Fruit fly (Drosophila melanogaster) whole organism, adult: ENCODE measurements around the gene rush.

Source experiments
- CG11617 ChIP-seq: fragments of 200-800 bp; sonication (Bioruptor generic); optimal IDR thresholded peaks from 2 replicates; lab custom pipeline; 2017; ENCODE audit warnings: mild to moderate bottlenecking, missing biosample characterization, missing genetic modification reagents, missing genetic modification characterization
- CG12768 ChIP-seq: fragments of 200-800 bp; sonication (Bioruptor generic); optimal IDR thresholded peaks from 2 replicates; lab custom pipeline; 2017; ENCODE audit warnings: missing biosample characterization, missing genetic modification characterization, mild to moderate bottlenecking, moderate library complexity, missing genetic modification reagents
- CG14711 ChIP-seq: fragments of 200-800 bp; sonication (Bioruptor generic); optimal IDR thresholded peaks from 2 replicates; lab custom pipeline; 2018; ENCODE audit warnings: missing biosample characterization, mild to moderate bottlenecking, missing genetic modification characterization, moderate library complexity
- CG1620 ChIP-seq: fragments of 200-800 bp; sonication (Bioruptor generic); optimal IDR thresholded peaks from 2 replicates; lab custom pipeline; 2016; ENCODE audit warnings: missing biosample characterization, missing genetic modification characterization
- CG33017 ChIP-seq: fragments of 200-800 bp; sonication (Bioruptor generic); optimal IDR thresholded peaks from 2 replicates; lab custom pipeline; 2018; ENCODE audit warnings: missing biosample characterization, mild to moderate bottlenecking, missing genetic modification characterization, moderate library complexity
- CG5204 ChIP-seq: fragments of 200-800 bp; sonication (Bioruptor generic); optimal IDR thresholded peaks from 2 replicates; lab custom pipeline; 2016; ENCODE audit warnings: missing biosample characterization, missing genetic modification characterization
- CG7045 ChIP-seq: fragments of 200-800 bp; sonication (Bioruptor generic); optimal IDR thresholded peaks from 2 replicates; lab custom pipeline; 2017; ENCODE audit warnings: missing biosample characterization, mild to moderate bottlenecking, missing genetic modification characterization
- CG7101 ChIP-seq: fragments of 200-800 bp; sonication (Bioruptor generic); optimal IDR thresholded peaks from 2 replicates; lab custom pipeline; 2018; ENCODE audit warnings: missing biosample characterization, mild to moderate bottlenecking, missing genetic modification characterization, moderate library complexity
- Clk ChIP-seq: fragments of 200-800 bp; sonication (Bioruptor generic); optimal IDR thresholded peaks from 2 replicates; lab custom pipeline; 2017; ENCODE audit warnings: missing biosample characterization, missing genetic modification characterization
- Crg-1 ChIP-seq: fragments of 200-800 bp; sonication (Bioruptor generic); optimal IDR thresholded peaks from 2 replicates; lab custom pipeline; 2016; ENCODE audit warnings: missing biosample characterization, missing genetic modification characterization
- Hr96 ChIP-seq: fragments of 200-800 bp; sonication (Bioruptor generic); optimal IDR thresholded peaks from 2 replicates; lab custom pipeline; 2016; ENCODE audit warnings: missing biosample characterization, missing genetic modification characterization
- Mnt ChIP-seq: fragments of 200-800 bp; sonication (Bioruptor generic); optimal IDR thresholded peaks from 2 replicates; lab custom pipeline; 2016; ENCODE audit warnings: missing biosample characterization, mild to moderate bottlenecking, missing genetic modification characterization
- bab1 ChIP-seq: fragments of 200-800 bp; sonication (Bioruptor generic); optimal IDR thresholded peaks from 3 replicates; lab custom pipeline; 2019; ENCODE audit warnings: missing biosample characterization, mild to moderate bottlenecking, missing genetic modification characterization, moderate library complexity
- cic ChIP-seq: fragments of 200-800 bp; sonication (Bioruptor generic); optimal IDR thresholded peaks from 2 replicates; lab custom pipeline; 2017; ENCODE audit warnings: missing biosample characterization, mild to moderate bottlenecking, missing genetic modification characterization, moderate library complexity
- cnc ChIP-seq, 2 experiments: fragments of >200 bp; optimal IDR thresholded peaks; 2 replicates each; lab custom pipeline; 2017
- kay ChIP-seq: fragments of 200-800 bp; sonication (Bioruptor generic); peaks from one replicate; lab custom pipeline; 2016; ENCODE audit warnings: missing biosample characterization, missing genetic modification characterization, borderline replicate concordance
- ovo ChIP-seq: fragments of 200-800 bp; sonication (Bioruptor generic); optimal IDR thresholded peaks from 2 replicates; lab custom pipeline; 2016; ENCODE audit warnings: missing biosample characterization, missing genetic modification characterization
- pad ChIP-seq: fragments of 200-800 bp; sonication (Bioruptor generic); optimal IDR thresholded peaks from 3 replicates; lab custom pipeline; 2017; ENCODE audit warnings: missing biosample characterization, missing genetic modification characterization, mild to moderate bottlenecking, moderate library complexity, missing genetic modification reagents
- tj ChIP-seq: fragments of 200-800 bp; sonication (Bioruptor generic); optimal IDR thresholded peaks from 3 replicates; lab custom pipeline; 2017; ENCODE audit warnings: missing biosample characterization, mild to moderate bottlenecking, missing genetic modification characterization, moderate library complexity
- toe ChIP-seq: fragments of 200-800 bp; sonication (Bioruptor generic); optimal IDR thresholded peaks from 2 replicates; lab custom pipeline; 2016; ENCODE audit warnings: missing biosample characterization, missing genetic modification characterization

rush gene

dm6 chrX:1476436-1476835 lies 1.9 kb upstream of the rush start:
- TF ChIP-seq bab1 (GFP tag; lab: Kevin White, UChicago) = no peak
- no peak for TF ChIP-seq CG12768 (GFP tag; lab: Kevin White, UChicago)

dm6 chrX:1476848-1477247 lies 1.5 kb upstream of the rush start, which contains the start of the genes Rab27 and mei-38:
TSS of gene Rab27 (minus strand) at chrX:1476974.
TSS of gene mei-38 (plus strand) at chrX:1477063.
- TF ChIP-seq CG1620 (GFP tag; lab: Kevin White, UChicago) (peak; percentile 76), bab1 (GFP tag; lab: Kevin White, UChicago) (peak; percentile 56), pad (GFP tag; lab: Kevin White, UChicago) (peak; percentile 54), CG5204 (no peak), CG7101 (tag; lab: Kevin White, UChicago) (peak; percentile 44), Crg-1 (GFP tag; lab: Kevin White, UChicago) (peak; percentile 82), Mnt (GFP tag; lab: Kevin White, UChicago) (peak; percentile 8), toe (GFP tag; lab: Kevin White, UChicago) (no peak)

dm6 chrX:1480426-1480825 lies 2.1 kb downstream of the rush start:
- TF ChIP-seq Mnt (GFP tag; lab: Kevin White, UChicago) (peak; percentile 12), Crg-1 (GFP tag; lab: Kevin White, UChicago) (no peak), CG12768 (GFP tag; lab: Kevin White, UChicago) (peak; percentile 10), cnc (optimal IDR thresholded peaks at IDR 0.05; lab: Kevin White, UChicago) (peak in 1 of 2 experiments; percentile 30), cic (GFP tag; lab: Kevin White, UChicago) (peak; percentile 51), bab1 (GFP tag; lab: Kevin White, UChicago) (no peak)

dm6 chrX:1482840-1483518 lies 4.6 kb downstream of the rush start, which contains the start of the genes sta and inc:
TSS of gene sta (minus strand) at chrX:1483413.
TSS of gene inc (plus strand) at chrX:1483479.
- peak; percentile 76 for TF ChIP-seq pad (GFP tag; lab: Kevin White, UChicago)
- TF ChIP-seq CG14711 (tag; lab: Kevin White, UChicago) = peak; percentile 70
- TF ChIP-seq CG33017 (tag; lab: Kevin White, UChicago) = peak; percentile 72
- peak; percentile 92 for TF ChIP-seq bab1 (GFP tag; lab: Kevin White, UChicago)
- peak; percentile 62 for TF ChIP-seq tj (GFP tag; lab: Kevin White, UChicago)
- peak; percentile 75 for TF ChIP-seq CG11617 (GFP tag; lab: Kevin White, UChicago)
- TF ChIP-seq Mnt (GFP tag; lab: Kevin White, UChicago) = peak; percentile 95
- TF ChIP-seq CG5204 = no peak
- no peak for TF ChIP-seq CG12768 (GFP tag; lab: Kevin White, UChicago)
- peak; percentile 89 for TF ChIP-seq CG7101 (tag; lab: Kevin White, UChicago)
- TF ChIP-seq kay (GFP tag; lab: Kevin White, UChicago) = no peak
- TF ChIP-seq Crg-1 (GFP tag; lab: Kevin White, UChicago) = peak; percentile 71
- TF ChIP-seq Clk (GFP tag; lab: Kevin White, UChicago) = peak; percentile 5
- no peak for TF ChIP-seq cnc (optimal IDR thresholded peaks at IDR 0.05; lab: Kevin White, UChicago)
- peak; percentile 3 for TF ChIP-seq CG7045
- TF ChIP-seq Hr96 (GFP tag; lab: Kevin White, UChicago) = peak; percentile 77
- TF ChIP-seq cic (GFP tag; lab: Kevin White, UChicago) = peak; percentile 24
- peak; percentile 61 for TF ChIP-seq ovo
- TF ChIP-seq toe (GFP tag; lab: Kevin White, UChicago) = no peak
- TF ChIP-seq CG1620 (GFP tag; lab: Kevin White, UChicago) = peak; percentile 75

dm6 chrX:1507751-1508150 lies 29.4 kb downstream of the rush start, which contains the start of gene Nmdar2:
TSS of gene Nmdar2 (minus strand) at chrX:1507809.
- no peak for TF ChIP-seq ovo
- no peak for TF ChIP-seq cic (GFP tag; lab: Kevin White, UChicago)
- no peak for TF ChIP-seq CG12768 (GFP tag; lab: Kevin White, UChicago)
- TF ChIP-seq CG7045 = no peak
- no peak for TF ChIP-seq CG7101 (tag; lab: Kevin White, UChicago)
- TF ChIP-seq CG14711 (tag; lab: Kevin White, UChicago) = no peak
- no peak for TF ChIP-seq tj (GFP tag; lab: Kevin White, UChicago)
- no peak for TF ChIP-seq Crg-1 (GFP tag; lab: Kevin White, UChicago)
- no peak for TF ChIP-seq kay (GFP tag; lab: Kevin White, UChicago)
- TF ChIP-seq CG11617 (GFP tag; lab: Kevin White, UChicago) = no peak

dm6 chrX:1508241-1508823 lies 30.0 kb downstream of the rush start:
- TF ChIP-seq CG7101 (tag; lab: Kevin White, UChicago) = peak; percentile 7
- no peak for TF ChIP-seq CG12768 (GFP tag; lab: Kevin White, UChicago)
- TF ChIP-seq CG5204 = peak; percentile 17
- TF ChIP-seq toe (GFP tag; lab: Kevin White, UChicago) = no peak
- no peak for TF ChIP-seq pad (GFP tag; lab: Kevin White, UChicago)
- TF ChIP-seq Hr96 (GFP tag; lab: Kevin White, UChicago) = peak; percentile 57
- TF ChIP-seq CG7045 = peak; percentile 25
- no peak for TF ChIP-seq ovo
- TF ChIP-seq CG33017 (tag; lab: Kevin White, UChicago) = no peak
